Worm (Caenorhabditis elegans) whole organism, dauer: ENCODE measurements around the gene nhr-164.

Experiments
- unc-62 ChIP-seq: sonication (generic microtip); optimal IDR thresholded peaks from 2 replicates; lab custom pipeline; 2017; ENCODE audit warnings: missing biosample characterization, missing genetic modification reagents, missing genetic modification characterization

The nhr-164 gene

DNA sequence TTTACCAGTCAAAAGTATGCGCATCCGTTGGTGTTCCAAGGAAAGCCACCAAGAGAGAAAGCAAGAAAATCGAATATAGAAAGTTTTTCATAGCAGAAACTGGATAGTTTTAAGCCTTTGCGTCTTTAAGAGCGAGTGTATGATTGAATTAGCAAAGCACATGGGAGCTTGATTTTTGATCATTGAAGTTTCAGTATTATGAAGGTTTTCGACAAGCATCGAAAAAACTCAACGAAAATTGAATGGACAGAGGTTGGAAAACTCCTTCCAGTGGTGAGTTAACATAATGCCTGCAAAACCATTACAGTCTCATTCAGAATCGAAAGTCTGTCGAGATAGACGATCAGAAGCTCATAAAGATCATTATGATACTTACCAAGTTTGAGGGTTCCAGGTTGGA, 41.7 kb downstream of the nhr-164 start, which contains the start of gene Y75B12B.13:
TSS of gene Y75B12B.13 (minus strand) at position 101 of the 400 bp plus-strand sequence.
- TF ChIP-seq unc-62 (GFP tag; lab: Kevin White, UChicago): no peak

DNA sequence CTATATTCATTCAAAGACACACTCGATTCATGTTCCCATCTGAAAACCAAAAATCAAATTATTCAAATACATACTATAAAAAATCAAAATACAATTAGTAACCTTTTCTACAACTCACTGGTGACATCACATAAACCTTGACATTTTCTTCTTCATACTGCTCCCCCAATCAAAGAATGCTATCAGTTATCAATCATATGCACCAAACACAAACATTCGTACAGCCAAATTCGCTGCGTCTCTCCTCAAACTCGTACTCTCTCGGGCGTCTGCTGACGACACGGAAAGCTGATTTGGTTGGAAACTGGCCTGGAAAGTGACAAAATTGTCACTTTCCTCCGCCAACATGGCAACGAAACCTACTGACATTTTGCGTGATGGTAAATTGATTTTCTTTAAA, 43.2 kb downstream of the nhr-164 start, which contains the start of gene plc-2:
TSS of gene plc-2 (plus strand) at position 196 of the 400 bp plus-strand sequence.
- no peak for TF ChIP-seq unc-62 (GFP tag; lab: Kevin White, UChicago)

DNA sequence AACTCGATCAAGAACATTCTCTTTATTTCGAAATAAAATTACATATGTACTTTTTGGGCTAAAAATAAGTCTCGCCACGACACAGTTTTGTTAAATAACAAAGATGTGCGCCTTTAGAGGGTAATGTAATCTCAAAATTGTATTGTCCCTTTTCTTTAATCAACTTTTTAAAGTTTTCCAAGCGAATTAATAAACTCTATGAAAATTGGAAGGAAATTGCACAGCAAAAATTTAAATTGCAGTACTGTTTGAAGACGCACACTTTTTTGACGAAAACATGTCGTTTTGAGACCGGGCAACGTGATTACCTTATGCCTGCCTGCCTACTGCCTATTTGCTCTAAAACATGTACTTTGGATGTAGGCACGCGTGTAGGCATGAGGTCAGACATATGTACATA, 43.6 kb downstream of the nhr-164 start:
- no peak for TF ChIP-seq unc-62 (GFP tag; lab: Kevin White, UChicago)

DNA sequence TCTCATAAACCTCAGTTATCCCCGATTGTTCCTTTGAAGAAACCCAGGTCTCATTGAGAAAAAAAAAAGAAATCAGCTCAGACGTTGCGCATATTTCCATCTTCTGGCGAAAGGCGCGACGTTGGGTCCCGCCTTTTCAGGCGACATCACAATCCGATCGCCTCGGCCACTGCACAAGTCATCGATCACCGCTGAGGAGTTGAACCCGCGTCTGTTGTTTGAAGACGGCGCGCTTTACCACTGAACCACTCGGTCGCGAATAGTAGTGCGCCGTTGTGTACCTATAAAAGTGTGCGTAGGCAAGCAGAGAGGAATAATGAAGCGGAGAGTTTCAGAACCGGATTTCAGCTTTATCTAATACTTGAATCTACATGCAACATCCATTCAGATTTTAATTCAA, 44.7 kb downstream of the nhr-164 start, which contains the start of gene Y75B12B.11:
TSS of gene Y75B12B.11 (plus strand) at position 394 of the 400 bp plus-strand sequence.
- TF ChIP-seq unc-62 (GFP tag; lab: Kevin White, UChicago): no peak

DNA sequence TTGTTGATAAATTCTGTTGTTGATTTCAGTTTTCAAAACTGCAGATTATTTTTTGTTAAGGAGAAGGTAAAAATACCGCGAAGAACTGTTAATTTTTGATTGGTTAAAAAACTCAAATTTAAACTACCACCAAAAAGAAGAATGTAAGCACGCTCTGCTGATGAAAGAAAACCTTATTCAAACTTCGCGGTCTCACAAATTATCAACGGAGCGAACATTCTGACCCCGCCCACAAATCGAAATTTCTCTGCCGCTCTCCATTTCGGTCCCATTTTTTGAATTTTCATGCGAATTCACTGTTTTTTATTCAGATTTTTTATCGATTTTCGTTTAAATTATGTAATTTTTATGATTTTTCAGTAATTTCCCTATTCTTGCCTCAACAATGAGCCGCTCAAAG, 46.0 kb downstream of the nhr-164 start, which contains the start of gene cyn-3:
TSS of gene cyn-3 (plus strand) at position 361 of the 400 bp plus-strand sequence.
- TF ChIP-seq unc-62 (GFP tag; lab: Kevin White, UChicago): no peak

DNA sequence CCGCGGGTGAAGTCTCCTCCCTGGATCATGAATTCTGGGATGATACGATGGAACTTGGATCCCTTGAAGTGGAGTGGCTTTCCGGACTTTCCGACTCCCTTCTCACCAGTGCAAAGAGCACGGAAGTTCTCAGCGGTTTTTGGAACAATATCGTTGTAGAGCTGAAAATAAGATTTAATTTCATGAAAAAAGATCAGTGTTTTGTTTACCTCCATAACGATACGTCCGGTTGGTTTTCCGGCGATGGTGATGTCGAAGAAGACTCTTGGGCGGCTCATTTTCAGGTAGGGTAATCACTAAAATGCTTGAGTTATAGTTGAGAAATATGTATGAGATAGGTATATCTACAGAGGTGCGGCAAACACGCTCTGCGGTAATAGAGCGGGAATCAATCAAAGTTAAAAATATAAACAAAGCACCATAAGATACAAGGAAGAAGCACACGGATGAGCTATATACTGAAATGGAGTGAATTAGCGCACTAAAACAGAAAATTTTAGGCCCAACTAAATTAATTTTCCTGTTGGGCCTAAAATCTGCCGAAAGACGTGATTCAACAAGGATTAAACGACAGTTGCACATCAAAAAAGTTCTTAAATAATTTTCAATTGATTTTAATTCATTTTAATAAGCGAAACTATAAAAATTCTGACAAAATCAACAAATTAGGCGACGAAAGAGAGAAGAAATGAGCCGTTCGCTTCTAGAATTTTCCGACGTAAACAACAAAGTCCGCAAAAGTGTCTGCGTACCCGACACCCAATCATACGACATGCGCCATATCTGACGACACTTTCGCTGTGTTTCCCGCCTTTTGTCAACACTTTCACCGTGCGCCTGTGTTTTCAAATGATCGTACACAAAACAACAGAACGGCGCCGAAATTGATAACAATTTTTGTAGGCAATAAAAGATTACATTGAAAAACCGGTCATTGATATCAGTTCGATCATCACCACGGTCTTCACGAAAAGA, 48.2 kb downstream of the nhr-164 start, which contains the start of the genes cyn-7 and bath-36:
TSS of gene cyn-7 (minus strand) at position 296 of the 975 bp plus-strand sequence.
TSS of gene bath-36 (plus strand) at position 806 of the 975 bp plus-strand sequence.
- no peak for TF ChIP-seq unc-62 (GFP tag; lab: Kevin White, UChicago)

DNA sequence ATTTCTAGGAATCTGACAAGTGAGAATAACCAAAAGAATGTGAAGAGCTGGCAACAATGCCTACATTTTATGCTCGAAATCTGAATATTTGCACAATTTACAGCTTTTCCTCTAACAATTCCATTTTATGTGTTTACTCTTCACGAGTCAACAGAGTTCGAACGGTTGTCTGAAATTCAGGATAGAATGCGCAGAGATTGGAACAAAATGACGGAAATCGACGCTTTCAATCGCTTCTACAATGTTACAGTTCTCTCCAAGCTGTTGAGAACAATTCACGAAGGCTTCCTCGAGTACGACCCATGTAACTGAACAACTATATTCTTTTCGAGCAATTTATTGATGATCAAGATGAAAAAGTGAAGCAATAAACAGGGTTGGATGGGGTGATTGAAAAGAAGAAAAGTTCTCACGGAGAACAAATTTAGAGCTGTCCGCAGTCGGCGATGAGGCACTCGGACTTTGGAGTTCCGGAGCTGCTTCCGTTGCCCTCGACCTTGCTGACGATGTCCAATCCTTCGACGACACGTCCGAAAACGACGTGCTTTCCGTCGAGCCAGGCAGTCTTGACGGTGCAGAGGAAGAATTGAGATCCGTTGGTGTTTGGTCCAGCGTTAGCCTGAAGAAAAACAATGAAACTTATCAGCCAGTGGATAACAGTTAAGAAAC, 49.2 kb downstream of the nhr-164 start, which contains the start of gene Y75B12B.3:
TSS of gene Y75B12B.3 (minus strand) at position 21 of the 669 bp plus-strand sequence.
- no peak for TF ChIP-seq unc-62 (GFP tag; lab: Kevin White, UChicago)

DNA sequence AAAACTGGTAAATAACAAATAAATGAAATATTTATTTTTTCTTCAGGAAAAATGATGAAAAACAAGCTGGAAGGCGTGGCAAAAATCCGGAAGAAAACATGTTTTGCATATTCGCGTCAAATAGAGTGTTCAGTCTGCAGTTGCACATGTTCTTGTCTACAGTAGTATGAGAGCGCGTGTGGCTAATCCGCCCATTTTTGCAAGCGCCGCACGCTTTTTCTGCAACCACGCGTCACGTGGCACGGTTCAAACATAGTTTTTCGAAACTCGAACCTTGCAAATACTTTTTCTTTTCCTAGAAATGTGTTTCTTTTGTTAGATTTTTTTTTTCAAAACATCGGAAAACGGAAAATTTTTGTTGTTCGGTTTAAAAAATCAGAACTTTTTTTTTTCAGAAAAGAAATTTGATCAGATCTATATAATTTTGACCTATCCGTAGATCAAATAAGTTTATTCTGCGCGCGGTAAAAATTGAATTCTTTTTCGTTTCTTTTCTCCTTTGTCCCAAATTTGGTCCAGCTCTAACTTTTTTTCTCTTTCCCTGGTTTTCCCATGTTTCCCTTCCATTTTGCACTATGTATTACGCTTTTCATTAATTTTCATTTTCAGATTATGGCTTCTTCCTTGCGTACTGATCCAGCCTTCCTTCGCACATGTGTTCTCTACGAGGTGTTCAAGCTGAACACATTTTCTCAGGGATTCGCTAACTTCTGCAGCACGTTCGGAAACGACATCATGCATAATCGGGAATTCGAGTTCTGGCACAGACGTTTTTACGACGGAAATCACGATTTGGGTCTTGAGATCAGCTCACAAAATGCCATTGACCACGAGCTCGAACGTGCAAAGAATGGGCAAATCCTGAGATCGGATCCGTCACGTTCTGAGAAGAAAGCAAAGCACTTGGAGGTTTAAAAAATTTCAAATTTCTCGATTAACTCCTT, 51.2 kb downstream of the nhr-164 start, which contains the start of gene Y75B12B.1:
TSS of gene Y75B12B.1 (plus strand) at position 603 of the 944 bp plus-strand sequence.
- TF ChIP-seq unc-62 (GFP tag; lab: Kevin White, UChicago): no peak
